Fruit fly (Drosophila melanogaster) whole organism, prepupa: ENCODE data around the gene Vha100-4.

Source experiments
- CG11294 ChIP-seq: fragments of 200-800 bp; sonication (Bioruptor generic); IDR thresholded peaks from 2 replicates; pipeline ENCODE4 v1.3.6; 2022; ENCODE audit warnings: missing biosample characterization, missing genetic modification characterization
- CG15336 ChIP-seq: fragments of 200-800 bp; sonication (Bioruptor generic); IDR thresholded peaks from 2 replicates; pipeline ENCODE4 v1.3.6; 2022; ENCODE audit warnings: missing biosample characterization, missing genetic modification characterization
- CG3919 ChIP-seq: fragments of 200-800 bp; sonication (Bioruptor generic); optimal IDR thresholded peaks from 3 replicates; lab custom pipeline; 2016; ENCODE audit warnings: missing biosample characterization, missing genetic modification characterization
- CG4318 ChIP-seq: fragments of 200-800 bp; sonication (Bioruptor generic); optimal IDR thresholded peaks from 3 replicates; lab custom pipeline; 2017; ENCODE audit warnings: missing biosample characterization, mild to moderate bottlenecking, missing genetic modification characterization
- CG6792 ChIP-seq: fragments of 200-800 bp; sonication (Bioruptor generic); optimal IDR thresholded peaks from 3 replicates; lab custom pipeline; 2016; ENCODE audit warnings: missing biosample characterization, missing genetic modification characterization
- CG6854 ChIP-seq: fragments of 200-800 bp; sonication (Bioruptor generic); optimal IDR thresholded peaks from 2 replicates; lab custom pipeline; 2017; ENCODE audit warnings: missing biosample characterization, mild to moderate bottlenecking, missing genetic modification characterization
- CG8119 ChIP-seq: fragments of 200-800 bp; sonication (Bioruptor generic); IDR thresholded peaks from 3 replicates; pipeline ENCODE4 v1.3.6; 2022; ENCODE audit warnings: missing biosample characterization, missing genetic modification characterization
- CG8319 ChIP-seq: fragments of 200-800 bp; sonication (Bioruptor generic); optimal IDR thresholded peaks from 3 replicates; lab custom pipeline; 2016; ENCODE audit warnings: missing biosample characterization, missing genetic modification characterization
- Gug ChIP-seq: fragments of 200-800 bp; sonication (Bioruptor generic); IDR thresholded peaks from 2 replicates; pipeline ENCODE4 v1.3.6; 2022; ENCODE audit warnings: missing biosample characterization, missing genetic modification characterization
- Smox ChIP-seq: fragments of 200-800 bp; sonication (Bioruptor generic); optimal IDR thresholded peaks from 3 replicates; lab custom pipeline; 2016; ENCODE audit warnings: missing biosample characterization, missing genetic modification characterization
- eg ChIP-seq: fragments of 200-800 bp; sonication (Bioruptor generic); IDR thresholded peaks from 3 replicates; pipeline ENCODE4 v1.3.6; 2022; ENCODE audit warnings: missing biosample characterization, missing genetic modification characterization
- spab ChIP-seq: fragments of 200-800 bp; sonication (Bioruptor generic); optimal IDR thresholded peaks from 2 replicates; lab custom pipeline; 2017; ENCODE audit warnings: missing biosample characterization, mild to moderate bottlenecking, missing genetic modification characterization, missing genetic modification reagents

- TF ChIP-seq CG6792 = no peak
- no peak for TF ChIP-seq Smox
- 0 out of 2 replicates have a peak, but pooled peaks have one; percentile 26 for TF ChIP-seq CG15336 (GFP tag; lab: Robert Waterston, UW)
- peak; percentile 82 for TF ChIP-seq eg (GFP tag; lab: Robert Waterston, UW)
- no peak for TF ChIP-seq CG4318
- no peak for TF ChIP-seq spab (GFP tag; lab: Kevin White, UChicago)
- no peak for TF ChIP-seq CG11294
- TF ChIP-seq CG3919 (GFP tag; lab: Kevin White, UChicago) = peak; percentile 33
- TF ChIP-seq CG8319 (GFP tag; lab: Kevin White, UChicago) = no peak
- 0 out of 3 replicates have a peak, but pooled peaks have one; percentile 20 for TF ChIP-seq CG8119 (GFP tag; lab: Robert Waterston, UW)
- TF ChIP-seq CG6854 (GFP tag; lab: Kevin White, UChicago) = no peak
- TF ChIP-seq Gug (GFP tag; lab: Robert Waterston, UW) = peak; percentile 60
Measured at dm6 chr3R:18371346-18371745, 18.3 kb downstream of the Vha100-4 start.
